Worm (Caenorhabditis elegans) whole organism, late embryonic: ENCODE results near the gene lido-7.

Source experiments
- C08G9.2 ChIP-seq: sonication (generic microtip); optimal IDR thresholded peaks from 2 replicates; lab custom pipeline; 2016; ENCODE audit warnings: mild to moderate bottlenecking, missing genetic modification characterization, moderate library complexity, missing compliant biosample characterization
- C38D4.7 ChIP-seq: fragments of 200-800 bp; sonication (Bioruptor generic); optimal IDR thresholded peaks from 2 replicates; lab custom pipeline; 2018; ENCODE audit warnings: mild to moderate bottlenecking, missing genetic modification characterization, moderate library complexity, missing compliant biosample characterization
- hlh-8 ChIP-seq: sonication (generic microtip); optimal IDR thresholded peaks from 2 replicates; lab custom pipeline; 2016; ENCODE audit warnings: missing genotype, missing genetic modification characterization, missing compliant biosample characterization
- ttx-3 ChIP-seq: sonication (generic microtip); optimal IDR thresholded peaks from 2 replicates; lab custom pipeline; 2016; ENCODE audit warnings: missing genetic modification reagents, missing genetic modification characterization, missing compliant biosample characterization

ce11 chrII:2994590-2995392 is 6.7 kb downstream of the lido-7 start:
- TF ChIP-seq C38D4.7 (GFP tag; lab: Kevin White, UChicago) (no peak), ttx-3 (tag; lab: Kevin White, UChicago) (no peak), C08G9.2 (tag; lab: Kevin White, UChicago) (no peak), hlh-8 (tag; lab: Kevin White, UChicago) (no peak)
